Worm (Caenorhabditis elegans) whole organism, L2 larva: ENCODE data around the gene spp-2.

Experiments used
- alr-1 ChIP-seq: fragments of 150-350 bp; optimal IDR thresholded peaks from 2 replicates; lab custom pipeline; 2014; ENCODE audit warnings: missing biosample characterization, missing genetic modification characterization
- aly-2 ChIP-seq: fragments of 150-350 bp; optimal IDR thresholded peaks from 2 replicates; lab custom pipeline; 2014; ENCODE audit warnings: missing biosample characterization, missing genetic modification characterization
- elt-1 ChIP-seq: fragments of 150-350 bp; optimal IDR thresholded peaks from 2 replicates; lab custom pipeline; 2014; ENCODE audit warnings: missing biosample characterization, missing genetic modification characterization
- fos-1 ChIP-seq: fragments of 150-350 bp; optimal IDR thresholded peaks from 2 replicates; lab custom pipeline; 2014; ENCODE audit warnings: missing biosample characterization, missing genetic modification characterization
- lin-39 ChIP-seq: fragments of 150-350 bp; optimal IDR thresholded peaks from 2 replicates; lab custom pipeline; 2014; ENCODE audit warnings: missing biosample characterization, missing genetic modification reagents, missing genetic modification characterization
- mdl-1 ChIP-seq, 2 experiments: fragments of 150-350 bp in 1 of 2; sonication (generic microtip) in 1 of 2; optimal IDR thresholded peaks; 2 replicates each; lab custom pipeline; 2017; ENCODE audit warnings: missing biosample characterization in 2 of 2, missing genetic modification characterization in 2 of 2
- sma-3 ChIP-seq: sonication (generic microtip); optimal IDR thresholded peaks from 2 replicates; lab custom pipeline; 2016; ENCODE audit warnings: missing genetic modification reagents, missing genetic modification characterization, missing compliant biosample characterization
- unc-39 ChIP-seq: fragments of 150-350 bp; optimal IDR thresholded peaks from 2 replicates; lab custom pipeline; 2014; ENCODE audit warnings: missing biosample characterization, missing genetic modification characterization
- unc-62 ChIP-seq: fragments of 150-350 bp; optimal IDR thresholded peaks from 2 replicates; lab custom pipeline; 2014; ENCODE audit warnings: missing biosample characterization, missing genetic modification reagents, missing genetic modification characterization

- TF ChIP-seq alr-1 (tag; lab: Kevin White, UChicago) (no peak), unc-62 (GFP tag; lab: Kevin White, UChicago) (no peak), elt-1 (tag; lab: Kevin White, UChicago) (no peak), unc-39 (tag; lab: Kevin White, UChicago) (no peak), lin-39 (tag; lab: Kevin White, UChicago) (no peak), sma-3 (GFP tag; lab: Kevin White, UChicago) (no peak), mdl-1 (tag; optimal IDR thresholded peaks at IDR 0.05; lab: Kevin White, UChicago) (no peak), aly-2 (tag; lab: Kevin White, UChicago) (no peak), fos-1 (tag; lab: Kevin White, UChicago) (peak; percentile 3)
Measured at ce11 chrX:7318639-7319038, 2.0 kb upstream of the spp-2 start, which contains the start of gene spp-4.
